Worm (Caenorhabditis elegans) whole organism, late embryonic: ENCODE results near the gene Y38E10A.33.

Source experiments
- Y22D7AL.16 ChIP-seq: sonication (generic microtip); optimal IDR thresholded peaks from 2 replicates; lab custom pipeline; 2016; ENCODE audit warnings: missing genetic modification characterization, missing compliant biosample characterization
- ahr-1 ChIP-seq: sonication (generic microtip); optimal IDR thresholded peaks from 2 replicates; lab custom pipeline; 2016; ENCODE audit warnings: missing genetic modification characterization, missing compliant biosample characterization
- ceh-48 ChIP-seq: sonication (generic microtip); optimal IDR thresholded peaks from 2 replicates; lab custom pipeline; 2016; ENCODE audit warnings: missing genetic modification characterization, inconsistent platforms, missing compliant biosample characterization
- ceh-9 ChIP-seq: sonication (generic microtip); optimal IDR thresholded peaks from 2 replicates; lab custom pipeline; 2016; ENCODE audit warnings: mild to moderate bottlenecking, missing genetic modification characterization, inconsistent platforms, missing compliant biosample characterization
- dmd-4 ChIP-seq: sonication (generic microtip); optimal IDR thresholded peaks from 2 replicates; lab custom pipeline; 2016; ENCODE audit warnings: borderline replicate concordance, missing genetic modification characterization, missing compliant biosample characterization
- fkh-10 ChIP-seq: fragments of 150-350 bp; optimal IDR thresholded peaks from 2 replicates; lab custom pipeline; 2014; ENCODE audit warnings: missing biosample characterization, missing genetic modification reagents, missing genetic modification characterization
- nfya-1 ChIP-seq: sonication (generic microtip); optimal IDR thresholded peaks from 2 replicates; lab custom pipeline; 2017; ENCODE audit warnings: missing genetic modification characterization, mild to moderate bottlenecking, missing compliant biosample characterization, antibody characterized with exemption, moderate library complexity
- pax-1 ChIP-seq: fragments of 150-350 bp; optimal IDR thresholded peaks from 2 replicates; lab custom pipeline; 2014; ENCODE audit warnings: missing biosample characterization, missing genetic modification characterization
- pha-4 ChIP-seq: fragments of 150-350 bp; optimal IDR thresholded peaks from 2 replicates; lab custom pipeline; 2018; ENCODE audit warnings: missing biosample characterization, missing genetic modification reagents, missing genetic modification characterization
- unc-86 ChIP-seq: sonication (generic microtip); optimal IDR thresholded peaks from 2 replicates; lab custom pipeline; 2016; ENCODE audit warnings: missing genetic modification characterization, missing compliant biosample characterization

DNA sequence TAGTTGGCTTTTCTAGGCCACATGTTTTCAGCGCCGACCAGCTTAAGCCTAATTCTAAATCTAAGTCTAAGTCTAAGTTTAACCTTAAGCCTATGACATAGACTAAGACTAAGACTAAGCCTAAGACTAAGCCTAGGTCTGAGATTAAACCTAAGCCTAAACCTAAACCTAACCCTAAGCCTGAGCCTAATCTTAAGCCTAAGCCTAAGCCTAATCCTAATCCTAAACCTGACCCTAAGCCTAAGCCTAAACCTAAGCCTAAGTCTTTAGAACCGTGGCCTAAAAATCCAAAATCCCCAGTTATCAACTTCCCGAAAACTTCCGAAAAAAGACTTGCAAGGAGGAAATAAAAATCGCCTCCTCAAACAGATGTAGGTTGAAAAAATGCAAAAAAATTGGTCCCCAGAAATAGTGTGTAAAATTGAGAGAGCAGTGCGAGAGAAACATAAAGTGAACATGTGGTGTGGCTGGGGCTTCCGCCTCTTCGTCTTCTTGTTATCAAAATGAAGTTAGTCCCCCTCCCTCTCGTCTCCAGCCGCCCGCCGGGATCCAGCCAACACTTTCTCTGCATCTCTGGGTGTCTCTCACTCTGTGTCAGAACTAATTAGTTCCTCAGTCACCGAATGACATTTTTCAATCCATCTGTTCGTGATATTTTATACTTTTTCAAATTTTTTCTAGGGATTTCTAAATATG, 19.6 kb downstream of the Y38E10A.33 start:
- TF ChIP-seq pax-1 (tag; lab: Kevin White, UChicago) (no peak), fkh-10 (GFP tag; lab: Kevin White, UChicago) (no peak), dmd-4 (tag; lab: Kevin White, UChicago) (no peak), ceh-48 (no peak), ahr-1 (tag; lab: Kevin White, UChicago) (no peak), ceh-9 (tag; lab: Kevin White, UChicago) (no peak), nfya-1 (tag; lab: Kevin White, UChicago) (no peak), pha-4 (tag; lab: Kevin White, UChicago) (no peak), unc-86 (tag; lab: Kevin White, UChicago) (no peak), Y22D7AL.16 (tag; lab: Kevin White, UChicago) (no peak)
